Worm (Caenorhabditis elegans) whole organism, young adult: Measurements from ENCODE around the gene emc-2.

ENCODE experiments used
- F39B2.1 ChIP-seq: fragments of 200-800 bp; sonication (Bioruptor generic); IDR thresholded peaks from 2 replicates; pipeline ENCODE4 v1.3.6; 2022; ENCODE audit warnings: missing genetic modification reagents, missing genetic modification characterization, missing compliant biosample characterization
- aptf-2 ChIP-seq: fragments of 200-800 bp; sonication (Bioruptor generic); conservative IDR thresholded peaks from 2 replicates; pipeline ENCODE4 v1.3.6; 2022; ENCODE audit warnings: missing genetic modification reagents, missing genetic modification characterization, missing compliant biosample characterization
- die-1 ChIP-seq: sonication (generic microtip); optimal IDR thresholded peaks from 2 replicates; lab custom pipeline; 2016; ENCODE audit warnings: missing genotype, mild to moderate bottlenecking, missing genetic modification characterization, missing compliant biosample characterization
- efl-1 ChIP-seq: fragments of 150-350 bp; optimal IDR thresholded peaks from 2 replicates; lab custom pipeline; 2014; ENCODE audit warnings: missing biosample characterization, missing genetic modification reagents, missing genetic modification characterization
- hlh-12 ChIP-seq: sonication (generic microtip); optimal IDR thresholded peaks from 2 replicates; lab custom pipeline; 2016; ENCODE audit warnings: missing genetic modification characterization, missing compliant biosample characterization
- tbp1 ChIP-seq: fragments of 200-800 bp; sonication (Bioruptor generic); optimal IDR thresholded peaks from 2 replicates; lab custom pipeline; 2018; ENCODE audit warnings: mild to moderate bottlenecking, missing genetic modification characterization, missing compliant biosample characterization
- unc-62 ChIP-seq: fragments of 150-350 bp; optimal IDR thresholded peaks from 2 replicates; lab custom pipeline; 2014; ENCODE audit warnings: missing biosample characterization, missing genetic modification reagents, missing genetic modification characterization

DNA sequence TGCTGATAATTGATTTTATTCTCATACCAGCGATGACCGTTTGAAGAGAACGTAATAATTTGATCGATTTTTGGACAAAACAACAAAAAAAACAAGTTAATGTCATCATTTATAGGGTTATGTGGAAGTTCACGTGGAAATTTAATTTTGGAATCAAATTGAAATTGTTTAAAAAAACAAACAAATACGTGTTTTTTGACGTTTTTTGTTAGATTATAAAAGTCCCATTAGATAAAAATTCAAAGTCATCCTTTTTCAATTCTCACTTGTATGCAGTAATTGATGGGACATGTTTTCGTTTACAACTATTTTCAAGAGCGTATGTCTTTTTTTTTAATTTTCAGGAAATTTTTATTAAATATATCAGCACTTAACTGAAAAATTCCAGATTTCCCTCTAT is 20.4 kb downstream of the emc-2 start, which contains the start of the genes Y57G7A.6 and Y57G7A.3:
- TF ChIP-seq die-1 = no peak
- TF ChIP-seq tbp1 = no peak
- no peak for TF ChIP-seq F39B2.1
- no peak for TF ChIP-seq efl-1 (GFP tag; lab: Kevin White, UChicago)
- TF ChIP-seq hlh-12 = no peak
- no peak for TF ChIP-seq unc-62 (GFP tag; lab: Kevin White, UChicago)
- no peak for TF ChIP-seq aptf-2 (GFP tag; lab: Robert Waterston, UW)
